Fruit fly (Drosophila melanogaster) whole organism, pupa: Measurements from ENCODE around the gene CG33111.
A peak's percentile ranks its signal among the peaks of the same experiment; 100 is the strongest.

ENCODE experiments used
- CG10348 ChIP-seq: fragments of 200-800 bp; sonication (Bioruptor generic); IDR thresholded peaks from 2 replicates; pipeline ENCODE4 v1.3.6; 2022; ENCODE audit warnings: missing biosample characterization, missing genetic modification characterization
- CG13204 ChIP-seq: fragments of 200-800 bp; sonication (Bioruptor generic); optimal IDR thresholded peaks from 2 replicates; lab custom pipeline; 2018; ENCODE audit warnings: missing biosample characterization, mild to moderate bottlenecking, missing genetic modification characterization, moderate library complexity
- CG34367 ChIP-seq: fragments of 200-800 bp; sonication (Bioruptor generic); optimal IDR thresholded peaks from 2 replicates; lab custom pipeline; 2018; ENCODE audit warnings: missing biosample characterization, mild to moderate bottlenecking, missing genetic modification characterization
- CG4496 ChIP-seq: fragments of 200-800 bp; sonication (Bioruptor generic); IDR thresholded peaks from 3 replicates; pipeline ENCODE4 v1.3.6; 2022; ENCODE audit warnings: missing biosample characterization, missing genetic modification characterization
- CG8159 ChIP-seq: fragments of 200-800 bp; sonication (Bioruptor generic); optimal IDR thresholded peaks from 3 replicates; lab custom pipeline; 2018; ENCODE audit warnings: missing biosample characterization, mild to moderate bottlenecking, missing genetic modification characterization, moderate library complexity
- CG8301 ChIP-seq: fragments of 200-800 bp; sonication (Bioruptor generic); optimal IDR thresholded peaks from 2 replicates; lab custom pipeline; 2018; ENCODE audit warnings: missing biosample characterization, mild to moderate bottlenecking, missing genetic modification characterization
- D1 ChIP-seq: fragments of 200-800 bp; sonication (Bioruptor generic); optimal IDR thresholded peaks from 2 replicates; lab custom pipeline; 2018; ENCODE audit warnings: missing biosample characterization, mild to moderate bottlenecking, missing genetic modification characterization, moderate library complexity
- EcR ChIP-seq: fragments of 200-800 bp; sonication (Bioruptor generic); optimal IDR thresholded peaks from 3 replicates; lab custom pipeline; 2019; ENCODE audit warnings: missing biosample characterization, missing genetic modification characterization, mild to moderate bottlenecking, moderate library complexity, missing genetic modification reagents
- Ets98B ChIP-seq: fragments of 200-800 bp; sonication (Bioruptor generic); IDR thresholded peaks from 2 replicates; pipeline ENCODE4 v1.3.6; 2022; ENCODE audit warnings: missing biosample characterization, missing genetic modification characterization
- Pif1A ChIP-seq: fragments of 200-800 bp; sonication (Bioruptor generic); optimal IDR thresholded peaks from 3 replicates; lab custom pipeline; 2016; ENCODE audit warnings: missing biosample characterization, missing genetic modification characterization

DNA sequence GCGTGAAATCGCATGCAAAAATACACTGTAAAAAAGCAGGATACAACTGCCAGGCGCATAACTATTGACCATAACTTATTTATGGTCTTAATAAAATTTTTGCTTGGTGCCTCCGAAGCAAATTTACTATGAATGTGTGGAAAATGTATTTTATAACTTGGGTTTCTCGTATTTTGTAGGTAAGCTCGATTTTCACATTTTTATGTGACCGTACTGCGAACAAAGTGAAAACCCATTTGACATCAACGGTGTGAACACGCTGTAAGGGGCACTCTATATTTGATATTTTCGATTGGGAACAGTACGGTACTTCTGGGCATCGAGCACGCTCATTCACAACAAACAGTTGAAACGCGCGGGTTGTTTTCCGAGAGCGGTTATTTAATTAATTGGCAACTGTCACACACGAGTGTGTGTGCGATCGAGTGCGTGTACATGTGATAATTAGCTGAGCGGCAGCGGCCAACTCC lies 37.5 kb downstream of the CG33111 start, which contains the start of the genes Nup98-96 and mbc:
- TF ChIP-seq EcR (GFP tag; lab: Kevin White, UChicago) (peak; percentile 18), D1 (no peak), CG13204 (GFP tag; lab: Kevin White, UChicago) (peak; percentile 39), CG10348 (GFP tag; lab: Robert Waterston, UW) (peak; percentile 67; the same call in 1 of the 2 replicates), Pif1A (GFP tag; lab: Kevin White, UChicago) (no peak), CG34367 (tag; lab: Kevin White, UChicago) (peak; percentile 65), CG8159 (tag; lab: Kevin White, UChicago) (peak; percentile 84), CG8301 (peak; percentile 70), Ets98B (peak; percentile 80), CG4496 (GFP tag; lab: Robert Waterston, UW) (peak; percentile 90)
